Worm (Caenorhabditis elegans): ENCODE results near the gene F14H12.6.

- no peak for TF ChIP-seq ztf-3 (GFP tag; optimal IDR thresholded peaks at IDR 0.05)
- no peak for TF ChIP-seq lag-1 (GFP tag; IDR thresholded peaks at IDR 0.05)
- TF ChIP-seq lin-54 (GFP tag; optimal IDR thresholded peaks at IDR 0.05): no peak
- TF ChIP-seq fkh-3 (tag; optimal IDR thresholded peaks at IDR 0.05): no peak
- no peak for TF ChIP-seq B0261.1 (tag; optimal IDR thresholded peaks at IDR 0.05)
- TF ChIP-seq egrh-3 (GFP tag; IDR thresholded peaks at IDR 0.05): no peak
- no peak for TF ChIP-seq dpl-1 (GFP tag; optimal IDR thresholded peaks at IDR 0.05)
- no peak for TF ChIP-seq Y79H2A.3 (GFP tag; conservative IDR thresholded peaks at IDR 0.05)
- TF ChIP-seq lin-35 (GFP tag; optimal IDR thresholded peaks at IDR 0.05): no peak
- no peak for TF ChIP-seq chd-7 (tag; optimal IDR thresholded peaks at IDR 0.05)
- TF ChIP-seq repo-1 (tag; optimal IDR thresholded peaks at IDR 0.05): no peak
- no peak for TF ChIP-seq ceh-91 (GFP tag; IDR thresholded peaks at IDR 0.05)
- TF ChIP-seq ztf-26 (tag; optimal IDR thresholded peaks at IDR 0.05): no peak
Observed at ce11 chrX:4307559-4308005, 49.8 kb downstream of the F14H12.6 start.
